Worm (Caenorhabditis elegans): ENCODE measurements around the gene C14C11.7.

Gene C14C11.7

DNA sequence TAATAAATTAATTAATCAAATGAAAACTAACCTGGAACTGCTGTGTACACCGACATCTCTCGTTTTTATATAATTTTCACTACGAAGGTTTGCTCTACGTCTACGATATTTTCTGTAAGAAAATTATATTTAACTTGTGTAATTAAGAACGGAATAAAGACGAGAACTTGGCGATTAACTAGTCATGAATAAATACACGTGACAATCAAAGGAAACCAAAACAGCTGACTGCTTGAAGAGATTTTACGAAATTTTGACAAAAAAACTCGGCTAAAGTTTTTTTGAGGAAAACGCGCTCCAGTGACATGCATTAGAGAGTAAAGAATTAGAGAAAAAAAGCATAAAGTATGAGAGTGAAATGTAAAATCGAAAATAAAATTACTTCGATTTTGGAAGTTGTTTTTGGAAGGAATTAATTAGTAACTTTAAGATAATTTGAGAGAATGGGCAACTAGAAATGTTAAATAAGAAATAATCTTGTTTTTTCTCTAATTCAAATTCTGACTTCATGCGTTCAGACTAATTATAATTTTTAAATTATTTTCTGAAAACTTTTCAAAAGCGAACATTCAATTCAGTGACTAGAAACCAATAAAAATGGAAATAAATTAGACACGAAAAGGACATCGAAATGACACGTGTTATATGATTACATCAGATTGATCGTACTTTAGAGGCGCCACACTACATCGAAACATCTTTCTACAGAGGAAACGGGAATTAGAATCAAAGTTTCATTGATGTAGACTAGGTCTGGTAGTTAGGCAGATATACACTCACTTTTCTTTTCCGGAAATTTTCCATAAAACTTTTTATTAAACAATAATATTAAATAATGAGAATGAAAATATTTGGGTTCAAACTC is 21.5 kb upstream of the C14C11.7 start, which contains the start of gene F25B4.7 (continued):
- TF ChIP-seq ztf-11 (tag; optimal IDR thresholded peaks at IDR 0.05), result no peak
- no peak for TF ChIP-seq ctbp-1 (GFP tag; IDR thresholded peaks at IDR 0.05)
- TF ChIP-seq aly-2 (tag; optimal IDR thresholded peaks at IDR 0.05), result no peak
- no peak for TF ChIP-seq nhr-48 (tag; optimal IDR thresholded peaks at IDR 0.05)
- TF ChIP-seq lin-39 (tag; optimal IDR thresholded peaks at IDR 0.05), result no peak
- TF ChIP-seq mdt-29 (GFP tag; IDR thresholded peaks at IDR 0.05), result no peak
- TF ChIP-seq hlh-30 (tag; optimal IDR thresholded peaks at IDR 0.05; ENCODE audit: insufficient read depth), result peak; percentile 50
- no peak for TF ChIP-seq attf-4 (tag; optimal IDR thresholded peaks at IDR 0.05)
- no peak for TF ChIP-seq rbr-2 (tag; optimal IDR thresholded peaks at IDR 0.05)
- no peak for TF ChIP-seq nhr-42 (GFP tag; IDR thresholded peaks at IDR 0.05)
- no peak for TF ChIP-seq hif-1 (tag; optimal IDR thresholded peaks at IDR 0.05)
- TF ChIP-seq dmd-9 (GFP tag; IDR thresholded peaks at IDR 0.05), result no peak
- TF ChIP-seq lin-13 (GFP tag; optimal IDR thresholded peaks at IDR 0.05), result no peak
- TF ChIP-seq hmg-1.1 (GFP tag; IDR thresholded peaks at IDR 0.05), result no peak
- no peak for TF ChIP-seq ceh-20 (GFP tag; IDR thresholded peaks at IDR 0.05)
- TF ChIP-seq T26A8.4 (GFP tag; IDR thresholded peaks at IDR 0.05), result no peak
- TF ChIP-seq cey-2 (tag; optimal IDR thresholded peaks at IDR 0.05; ENCODE audit: borderline replicate concordance, insufficient read depth), result no peak
- no peak for TF ChIP-seq zip-2 (tag; optimal IDR thresholded peaks at IDR 0.05)
- peak; percentile 44 for TF ChIP-seq mxl-3 (GFP tag; optimal IDR thresholded peaks at IDR 0.05)
- no peak for TF ChIP-seq egl-43 (GFP tag; IDR thresholded peaks at IDR 0.05)
- no peak for TF ChIP-seq lim-7 (GFP tag; IDR thresholded peaks at IDR 0.05)
- no peak for TF ChIP-seq zag-1 (tag; optimal IDR thresholded peaks at IDR 0.05)
- no peak for TF ChIP-seq dve-1 (tag; optimal IDR thresholded peaks at IDR 0.05; ENCODE audit: insufficient read depth)
- no peak for TF ChIP-seq nhr-10 (tag; optimal IDR thresholded peaks at IDR 0.05)
- no peak for TF ChIP-seq unc-130 (GFP tag; optimal IDR thresholded peaks at IDR 0.05)
- TF ChIP-seq zip-11 (GFP tag; IDR thresholded peaks at IDR 0.05), result no peak
- TF ChIP-seq F44E2.7 (GFP tag; IDR thresholded peaks at IDR 0.05), result no peak
- TF ChIP-seq lin-29 (GFP tag; IDR thresholded peaks at IDR 0.05), result no peak
- TF ChIP-seq ceh-28 (tag; optimal IDR thresholded peaks at IDR 0.05), result no peak
- TF ChIP-seq unc-39 (tag; optimal IDR thresholded peaks at IDR 0.05), result no peak
- TF ChIP-seq set-16 (GFP tag; IDR thresholded peaks at IDR 0.05), result no peak
- no peak for TF ChIP-seq ces-1 (GFP tag; optimal IDR thresholded peaks at IDR 0.05)
- peak; percentile 71 for TF ChIP-seq aha-1 (tag)
- TF ChIP-seq skn-1 (tag; optimal IDR thresholded peaks at IDR 0.05), result no peak
- TF ChIP-seq nhr-25 (tag; optimal IDR thresholded peaks at IDR 0.05; ENCODE audit: borderline replicate concordance, insufficient read depth), result no peak
- no peak for TF ChIP-seq madf-5 (GFP tag; IDR thresholded peaks at IDR 0.05)
- TF ChIP-seq pqm-1 (tag; optimal IDR thresholded peaks at IDR 0.05), result no peak
- no peak for TF ChIP-seq daf-8 (GFP tag; IDR thresholded peaks at IDR 0.05)
- TF ChIP-seq nhr-6 (tag; optimal IDR thresholded peaks at IDR 0.05), result no peak
- TF ChIP-seq spr-1 (tag; optimal IDR thresholded peaks at IDR 0.05), result no peak

DNA sequence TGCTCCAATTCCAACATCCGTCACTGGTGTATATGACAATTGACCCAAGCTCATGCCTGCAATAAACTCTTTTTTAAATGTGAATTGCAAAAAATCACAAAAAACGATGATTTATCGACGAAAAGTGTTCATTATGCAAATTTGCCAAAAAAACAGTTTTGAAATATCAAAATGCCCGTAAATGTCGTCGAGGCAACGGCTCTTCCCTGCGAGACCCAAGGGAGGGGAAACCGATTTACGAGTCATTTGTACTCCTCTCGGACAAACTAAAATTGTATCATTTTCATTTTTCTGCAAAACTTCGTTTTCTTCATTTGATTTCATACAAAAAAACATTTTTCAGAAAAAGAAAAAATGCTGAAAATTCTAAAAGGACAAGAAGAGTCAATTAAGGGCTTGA is 18.6 kb upstream of the C14C11.7 start, which contains the start of the genes hmgs-1 and F25B4.4:
TSS of gene hmgs-1 (minus strand) at position 56 of the 400 bp plus-strand sequence.
TSS of gene F25B4.4 (plus strand) at position 340 of the 400 bp plus-strand sequence.
- TF ChIP-seq lsy-2 (tag; optimal IDR thresholded peaks at IDR 0.05) (peak; percentile 81 to 95), ceh-44 (GFP tag; IDR thresholded peaks at IDR 0.05) (0 out of 2 replicates have a peak, but pooled peaks have one; percentile 27), ces-1 (GFP tag; optimal IDR thresholded peaks at IDR 0.05) (peak; percentile 7), fos-1 (tag; optimal IDR thresholded peaks at IDR 0.05) (no peak), zfp-3 (GFP tag; conservative IDR thresholded peaks at IDR 0.05) (peak; percentile 71; the same call in 1 of the 2 replicates), T26A8.4 (GFP tag; IDR thresholded peaks at IDR 0.05) (peak; percentile 73), unc-130 (GFP tag; optimal IDR thresholded peaks at IDR 0.05) (peak; percentile 64), egl-43 (GFP tag; IDR thresholded peaks at IDR 0.05) (no peak), ztf-7 (tag; optimal IDR thresholded peaks at IDR 0.05) (no peak), hif-1 (tag; optimal IDR thresholded peaks at IDR 0.05) (peak in 1 of 2 experiments; percentile 83), ceh-32 (tag; optimal IDR thresholded peaks at IDR 0.05; ENCODE audit: poor library complexity) (no peak), lin-1 (GFP tag; IDR thresholded peaks at IDR 0.05) (no peak), mes-2 (tag; optimal IDR thresholded peaks at IDR 0.05; ENCODE audit: poor library complexity, severe bottlenecking) (peak; percentile 96), fkh-10 (GFP tag; optimal IDR thresholded peaks at IDR 0.05) (peak; percentile 93), lin-13 (GFP tag; optimal IDR thresholded peaks at IDR 0.05) (peak; percentile 91), ceh-28 (tag; optimal IDR thresholded peaks at IDR 0.05) (no peak), snpc-1.2 (GFP tag; IDR thresholded peaks at IDR 0.05) (no peak)
